Worm (Caenorhabditis elegans) whole organism, L2 larva: ENCODE data around the gene ttr-35.

Source experiments
- C34F6.9 ChIP-seq: fragments of 150-350 bp; optimal IDR thresholded peaks from 2 replicates; lab custom pipeline; 2014; ENCODE audit warnings: missing biosample characterization, missing genetic modification characterization
- R02D3.7 ChIP-seq: fragments of 150-350 bp; optimal IDR thresholded peaks from 2 replicates; lab custom pipeline; 2014; ENCODE audit warnings: missing biosample characterization, missing genetic modification characterization
- ZK546.5 ChIP-seq: sonication (generic microtip); optimal IDR thresholded peaks from 2 replicates; lab custom pipeline; 2017; ENCODE audit warnings: missing biosample characterization, missing genetic modification characterization
- alr-1 ChIP-seq: fragments of 150-350 bp; optimal IDR thresholded peaks from 2 replicates; lab custom pipeline; 2014; ENCODE audit warnings: missing biosample characterization, missing genetic modification characterization
- ama-1 ChIP-seq: fragments of 150-350 bp; optimal IDR thresholded peaks from 2 replicates; lab custom pipeline; 2018; ENCODE audit warnings: inconsistent platforms
- blmp-1 ChIP-seq: sonication (generic microtip); optimal IDR thresholded peaks from 2 replicates; lab custom pipeline; 2017; ENCODE audit warnings: missing genetic modification characterization, mild to moderate bottlenecking, missing compliant biosample characterization, antibody characterized with exemption, moderate library complexity; ENCODE audit not compliant: insufficient read depth
- ceh-82 ChIP-seq: fragments of 150-350 bp; optimal IDR thresholded peaks from 2 replicates; lab custom pipeline; 2014; ENCODE audit warnings: missing biosample characterization, missing genetic modification characterization
- crh-2 ChIP-seq: sonication (generic microtip); optimal IDR thresholded peaks from 2 replicates; lab custom pipeline; 2017; ENCODE audit warnings: missing biosample characterization, missing genetic modification characterization
- dmd-4 ChIP-seq: sonication (generic microtip); optimal IDR thresholded peaks from 2 replicates; lab custom pipeline; 2017; ENCODE audit warnings: missing biosample characterization, missing genetic modification characterization
- egl-27 ChIP-seq: sonication (generic microtip); optimal IDR thresholded peaks from 3 replicates; lab custom pipeline; 2017; ENCODE audit warnings: missing biosample characterization, missing genetic modification reagents, missing genetic modification characterization
- elt-1 ChIP-seq: fragments of 150-350 bp; optimal IDR thresholded peaks from 2 replicates; lab custom pipeline; 2014; ENCODE audit warnings: missing biosample characterization, missing genetic modification characterization
- elt-3 ChIP-seq: sonication (generic microtip); optimal IDR thresholded peaks from 2 replicates; lab custom pipeline; 2017; ENCODE audit warnings: missing biosample characterization, missing genetic modification characterization
- fos-1 ChIP-seq: fragments of 150-350 bp; optimal IDR thresholded peaks from 2 replicates; lab custom pipeline; 2014; ENCODE audit warnings: missing biosample characterization, missing genetic modification characterization
- gmeb-1 ChIP-seq: fragments of 150-350 bp; optimal IDR thresholded peaks from 2 replicates; lab custom pipeline; 2014; ENCODE audit warnings: missing biosample characterization, missing genetic modification characterization
- lin-11 ChIP-seq: fragments of 150-350 bp; sonication (generic microtip); optimal IDR thresholded peaks from 2 replicates; lab custom pipeline; 2014; ENCODE audit warnings: missing biosample characterization, missing genetic modification characterization, inconsistent platforms, mixed read lengths
- lin-13 ChIP-seq: fragments of 150-350 bp; optimal IDR thresholded peaks from 2 replicates; lab custom pipeline; 2014; ENCODE audit warnings: missing biosample characterization, missing genetic modification reagents, missing genetic modification characterization
- lin-39 ChIP-seq: fragments of 150-350 bp; optimal IDR thresholded peaks from 2 replicates; lab custom pipeline; 2014; ENCODE audit warnings: missing biosample characterization, missing genetic modification reagents, missing genetic modification characterization
- lsy-2 ChIP-seq, 2 experiments: fragments of 150-350 bp in 1 of 2; sonication (generic microtip) in 1 of 2; optimal IDR thresholded peaks; 2 replicates each; lab custom pipeline; 2014 to 2017; ENCODE audit warnings: missing biosample characterization in 2 of 2, missing genetic modification characterization in 2 of 2
- mbf-1 ChIP-seq: sonication (generic microtip); optimal IDR thresholded peaks from 2 replicates; lab custom pipeline; 2017; ENCODE audit warnings: missing biosample characterization, missing genetic modification characterization
- mdl-1 ChIP-seq, 2 experiments: fragments of 150-350 bp in 1 of 2; sonication (generic microtip) in 1 of 2; optimal IDR thresholded peaks; 2 replicates each; lab custom pipeline; 2017; ENCODE audit warnings: missing biosample characterization in 2 of 2, missing genetic modification characterization in 2 of 2
- nhr-12 ChIP-seq: fragments of 150-350 bp; optimal IDR thresholded peaks from 2 replicates; lab custom pipeline; 2014; ENCODE audit warnings: missing biosample characterization, missing genetic modification characterization
- nhr-129 ChIP-seq: fragments of 150-350 bp; optimal IDR thresholded peaks from 2 replicates; lab custom pipeline; 2014; ENCODE audit warnings: missing biosample characterization, missing genetic modification characterization
- nhr-21 ChIP-seq: fragments of 150-350 bp; optimal IDR thresholded peaks from 2 replicates; lab custom pipeline; 2014; ENCODE audit warnings: missing biosample characterization, missing genetic modification characterization
- nhr-23 ChIP-seq: fragments of 150-350 bp; optimal IDR thresholded peaks from 2 replicates; lab custom pipeline; 2014; ENCODE audit warnings: missing biosample characterization, missing genetic modification reagents, missing genetic modification characterization
- nhr-237 ChIP-seq: fragments of 150-350 bp; optimal IDR thresholded peaks from 2 replicates; lab custom pipeline; 2014; ENCODE audit warnings: missing biosample characterization, missing genetic modification characterization
- nhr-25 ChIP-seq: fragments of 150-350 bp; sonication (generic microtip); optimal IDR thresholded peaks from 3 replicates; lab custom pipeline; 2014; ENCODE audit warnings: missing biosample characterization, missing genetic modification characterization
- nhr-6 ChIP-seq: fragments of 150-350 bp; optimal IDR thresholded peaks from 2 replicates; lab custom pipeline; 2014; ENCODE audit warnings: missing biosample characterization, missing genetic modification characterization
- nhr-77 ChIP-seq: fragments of 150-350 bp; optimal IDR thresholded peaks from 2 replicates; lab custom pipeline; 2014; ENCODE audit warnings: missing biosample characterization, missing genetic modification characterization
- sem-4 ChIP-seq: fragments of 150-350 bp; optimal IDR thresholded peaks from 2 replicates; lab custom pipeline; 2014; ENCODE audit warnings: missing biosample characterization, missing genetic modification reagents, missing genetic modification characterization
- skn-1 ChIP-seq: sonication (generic microtip); optimal IDR thresholded peaks from 2 replicates; lab custom pipeline; 2017; ENCODE audit warnings: missing biosample characterization, missing genetic modification characterization
- sma-3 ChIP-seq: sonication (generic microtip); optimal IDR thresholded peaks from 2 replicates; lab custom pipeline; 2016; ENCODE audit warnings: missing genetic modification reagents, missing genetic modification characterization, missing compliant biosample characterization
- sma-9 ChIP-seq, 2 experiments: fragments of 150-350 bp in 1 of 2; sonication (generic microtip) in 1 of 2; optimal IDR thresholded peaks; 2 replicates each; lab custom pipeline; 2014 to 2016; ENCODE audit warnings: missing genetic modification characterization in 2 of 2, mild to moderate bottlenecking in 1 of 2, missing biosample characterization in 1 of 2, missing compliant biosample characterization in 1 of 2, missing genetic modification reagents in 1 of 2, moderate library complexity in 1 of 2
- snpc-4 ChIP-seq: fragments of 150-350 bp; optimal IDR thresholded peaks from 2 replicates; lab custom pipeline; 2014; ENCODE audit warnings: missing biosample characterization, missing genetic modification characterization
- unc-39 ChIP-seq: fragments of 150-350 bp; optimal IDR thresholded peaks from 2 replicates; lab custom pipeline; 2014; ENCODE audit warnings: missing biosample characterization, missing genetic modification characterization
- unc-55 ChIP-seq: fragments of 150-350 bp; sonication (generic microtip); optimal IDR thresholded peaks from 3 replicates; lab custom pipeline; 2014; ENCODE audit warnings: missing biosample characterization, missing genetic modification reagents, missing genetic modification characterization
- zag-1 ChIP-seq: fragments of 150-350 bp; optimal IDR thresholded peaks from 2 replicates; lab custom pipeline; 2014; ENCODE audit warnings: missing biosample characterization, missing genetic modification characterization
- ztf-11 ChIP-seq: sonication (generic microtip); optimal IDR thresholded peaks from 2 replicates; lab custom pipeline; 2017; ENCODE audit warnings: missing biosample characterization, missing genetic modification characterization
- ztf-4 ChIP-seq: fragments of 150-350 bp; optimal IDR thresholded peaks from 2 replicates; lab custom pipeline; 2014; ENCODE audit warnings: missing biosample characterization, missing genetic modification characterization

Gene ttr-35

DNA sequence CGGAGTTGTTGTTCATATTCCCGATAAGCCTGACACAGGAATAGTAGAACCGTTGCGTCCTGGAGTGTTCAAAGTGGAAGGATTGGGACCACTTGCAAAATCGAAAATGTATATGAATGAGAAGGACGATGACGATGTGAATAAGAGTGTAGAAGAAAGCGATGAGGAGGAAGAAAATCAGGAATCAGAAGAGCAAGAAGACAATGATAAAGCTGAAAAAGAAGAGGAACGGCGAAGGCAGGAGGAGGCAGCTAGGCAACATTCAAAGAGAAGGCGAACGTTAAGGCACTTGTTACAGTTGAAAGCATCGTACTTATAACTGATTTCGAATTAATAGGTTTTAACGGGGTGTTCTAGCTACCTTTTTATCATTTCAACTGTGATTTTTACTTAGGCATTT, 31.6 kb downstream of the ttr-35 start:
- no peak for TF ChIP-seq skn-1 (tag; lab: Kevin White, UChicago)
- TF ChIP-seq nhr-12 (tag; lab: Kevin White, UChicago), result no peak
- no peak for TF ChIP-seq ceh-82 (tag; lab: Kevin White, UChicago)
- TF ChIP-seq nhr-23 (tag; lab: Kevin White, UChicago), result no peak
- no peak for TF ChIP-seq nhr-129 (tag; lab: Kevin White, UChicago)
- TF ChIP-seq gmeb-1 (tag; lab: Kevin White, UChicago), result no peak
- TF ChIP-seq unc-55 (GFP tag; lab: Kevin White, UChicago), result no peak
- no peak for TF ChIP-seq nhr-21 (tag; lab: Kevin White, UChicago)
- no peak for TF ChIP-seq blmp-1 (tag; lab: Kevin White, UChicago)
- TF ChIP-seq, all 48 proteins: peak for 0

DNA sequence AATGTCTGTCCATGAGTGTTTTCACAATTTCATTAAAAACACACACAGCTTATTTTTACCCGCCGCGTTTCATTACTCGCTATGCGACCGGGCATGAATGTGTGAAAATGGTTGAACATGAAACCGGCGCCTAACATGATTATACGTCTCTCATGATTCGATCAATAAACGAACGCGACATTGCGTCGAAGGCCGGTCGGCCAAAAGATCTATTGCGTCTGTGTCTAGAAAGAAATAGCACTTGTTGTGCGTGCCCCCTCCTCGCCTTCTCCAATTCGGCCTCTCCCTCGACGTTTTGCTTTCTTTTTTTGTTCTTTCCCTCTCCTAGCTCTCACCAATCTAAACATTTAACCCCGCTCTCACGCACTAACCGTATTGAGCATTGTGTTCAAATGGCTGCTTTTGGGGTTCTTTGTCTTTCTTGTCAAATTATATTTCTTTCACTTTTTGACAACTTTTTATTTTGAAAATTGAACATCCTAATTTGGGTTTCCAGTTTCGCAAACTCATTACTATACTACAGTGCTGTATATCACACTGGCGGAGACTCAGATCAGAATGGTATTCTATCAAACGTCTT, 39.1 kb downstream of the ttr-35 start:
- peak; percentile 4 for TF ChIP-seq blmp-1 (tag; lab: Kevin White, UChicago)
- TF ChIP-seq unc-39 (tag; lab: Kevin White, UChicago), result no peak
- TF ChIP-seq nhr-129 (tag; lab: Kevin White, UChicago), result peak; percentile 43
- peak; percentile 30 for TF ChIP-seq C34F6.9

DNA sequence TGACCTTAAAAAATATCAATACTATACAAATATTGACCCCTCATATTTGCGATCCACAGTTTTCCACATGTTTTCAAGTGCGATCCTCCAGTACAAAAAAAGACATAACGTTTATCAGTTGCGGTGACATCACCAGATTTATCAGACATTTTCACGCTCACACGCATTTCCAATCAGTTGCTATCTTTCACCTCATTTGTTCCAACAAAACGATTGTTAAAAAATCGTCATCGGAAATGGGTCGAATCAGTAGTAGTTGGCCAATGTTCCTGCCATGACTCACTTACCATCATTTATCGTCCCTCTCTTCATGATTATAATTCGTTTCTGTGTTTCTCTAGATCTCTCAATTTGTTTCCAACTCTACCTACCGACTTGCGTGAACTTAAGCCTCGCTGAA, 39.6 kb downstream of the ttr-35 start:
- TF ChIP-seq sem-4 (tag; lab: Kevin White, UChicago) (no peak), nhr-129 (tag; lab: Kevin White, UChicago) (peak; percentile 3), ama-1 (lab: Kevin White, UChicago) (no peak), sma-3 (peak; percentile 39), sma-9 (GFP tag; optimal IDR thresholded peaks at IDR 0.05; lab: Kevin White, UChicago) (peak; percentile 57), sma-9 (tag; optimal IDR thresholded peaks at IDR 0.05; lab: Kevin White, UChicago) (no peak), unc-39 (tag; lab: Kevin White, UChicago) (no peak), crh-2 (tag; lab: Kevin White, UChicago) (peak; percentile 41), fos-1 (tag; lab: Kevin White, UChicago) (peak; percentile 81), nhr-237 (tag; lab: Kevin White, UChicago) (no peak), lsy-2 (tag; optimal IDR thresholded peaks at IDR 0.05; lab: Kevin White, UChicago) (no peak), lin-39 (tag; lab: Kevin White, UChicago) (no peak)

DNA sequence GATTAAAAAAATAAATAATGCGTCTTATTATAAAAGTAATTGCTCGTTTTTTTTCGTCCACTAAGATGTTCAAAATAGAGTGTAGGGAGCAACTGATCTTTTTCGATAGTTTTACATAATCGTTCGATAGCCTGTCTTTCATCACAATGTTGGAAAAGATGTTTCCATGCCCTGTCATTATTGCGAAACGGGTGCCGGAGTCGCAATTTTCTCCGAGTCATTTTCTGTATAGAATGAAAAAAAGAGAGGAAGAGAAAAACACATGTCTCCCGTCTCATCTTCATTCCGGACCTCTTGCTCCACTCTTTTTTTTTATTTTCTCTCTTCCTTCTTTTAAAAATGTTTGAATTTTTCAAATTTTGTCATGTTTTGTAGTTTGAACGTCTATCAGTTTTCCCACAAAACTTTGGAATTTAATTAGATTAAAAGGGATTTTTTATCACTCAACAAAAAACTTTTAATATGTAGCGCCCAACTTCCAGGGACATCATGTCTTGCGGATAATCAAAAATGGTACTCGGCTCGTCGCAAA, 40.8 kb downstream of the ttr-35 start, which contains the start of gene svh-2:
Gene svh-2, plus strand, starts transcription at position 482 of the 532 bp plus-strand sequence.
- no peak for TF ChIP-seq gmeb-1 (tag; lab: Kevin White, UChicago)
- TF ChIP-seq unc-55 (GFP tag; lab: Kevin White, UChicago), result peak; percentile 11
- no peak for TF ChIP-seq R02D3.7 (tag; lab: Kevin White, UChicago)
- TF ChIP-seq elt-1 (tag; lab: Kevin White, UChicago), result no peak
- TF ChIP-seq nhr-25 (tag; lab: Kevin White, UChicago), result no peak
- TF ChIP-seq C34F6.9, result peak; percentile 22
- TF ChIP-seq nhr-129 (tag; lab: Kevin White, UChicago), result peak; percentile 5

DNA sequence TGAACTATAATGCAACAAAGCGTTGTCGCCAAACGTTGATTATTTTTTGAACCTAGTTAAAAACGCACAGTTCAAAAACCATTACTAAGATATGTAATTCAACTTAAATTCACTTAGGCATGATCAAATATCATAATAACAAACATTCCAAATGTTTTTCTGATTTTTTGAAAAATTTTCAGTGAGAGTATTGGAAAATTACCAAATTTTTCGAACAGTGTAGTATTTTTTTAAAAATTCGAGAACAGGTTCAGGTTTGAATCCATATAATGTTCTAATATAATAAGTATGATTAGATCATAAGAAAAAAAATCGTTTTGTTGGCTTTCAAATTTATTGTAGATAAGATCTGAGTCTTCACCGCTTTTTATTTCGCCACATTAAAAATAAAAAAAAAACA, 41.5 kb downstream of the ttr-35 start:
- TF ChIP-seq nhr-77 (tag; lab: Kevin White, UChicago) (no peak), nhr-21 (tag; lab: Kevin White, UChicago) (no peak), fos-1 (tag; lab: Kevin White, UChicago) (no peak), ama-1 (lab: Kevin White, UChicago) (no peak), lin-13 (GFP tag; lab: Kevin White, UChicago) (no peak), C34F6.9 (no peak), elt-1 (tag; lab: Kevin White, UChicago) (no peak), skn-1 (tag; lab: Kevin White, UChicago) (no peak), nhr-6 (no peak), crh-2 (tag; lab: Kevin White, UChicago) (no peak), egl-27 (tag; lab: Kevin White, UChicago) (no peak), sma-9 (GFP tag; optimal IDR thresholded peaks at IDR 0.05; lab: Kevin White, UChicago) (no peak), sma-9 (tag; optimal IDR thresholded peaks at IDR 0.05; lab: Kevin White, UChicago) (no peak)

DNA sequence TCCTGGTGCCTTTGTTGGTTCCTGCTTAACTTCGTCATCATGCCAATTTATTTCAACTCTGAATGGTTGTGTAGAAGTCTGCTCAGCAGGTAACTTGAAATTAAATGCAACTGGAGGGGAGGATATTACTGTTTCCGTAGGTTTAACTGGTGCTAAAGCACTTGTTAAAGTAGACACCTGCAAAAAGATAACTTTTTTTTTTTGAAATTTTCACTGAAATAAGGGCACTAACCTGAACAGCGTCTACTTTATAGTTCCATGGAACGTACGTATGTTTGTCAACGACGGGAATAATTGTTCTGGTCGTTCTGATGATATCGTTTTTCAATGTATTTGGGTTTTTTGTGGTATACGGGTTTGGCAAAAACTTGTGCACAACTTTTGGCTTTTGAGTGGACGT, 48.4 kb downstream of the ttr-35 start:
- TF ChIP-seq fos-1 (tag; lab: Kevin White, UChicago) (no peak), lin-11 (tag; lab: Kevin White, UChicago) (no peak), ZK546.5 (tag; lab: Kevin White, UChicago) (no peak), ceh-82 (tag; lab: Kevin White, UChicago) (no peak), mdl-1 (tag; optimal IDR thresholded peaks at IDR 0.05; lab: Kevin White, UChicago) (no peak), mbf-1 (tag; lab: Kevin White, UChicago) (no peak), ztf-4 (tag; lab: Kevin White, UChicago) (no peak), sma-3 (no peak), nhr-23 (tag; lab: Kevin White, UChicago) (no peak), lsy-2 (tag; optimal IDR thresholded peaks at IDR 0.05; lab: Kevin White, UChicago) (no peak), nhr-25 (tag; lab: Kevin White, UChicago) (no peak), zag-1 (tag; lab: Kevin White, UChicago) (no peak), ztf-11 (tag; lab: Kevin White, UChicago) (no peak), alr-1 (no peak), ama-1 (lab: Kevin White, UChicago) (no peak), dmd-4 (tag; lab: Kevin White, UChicago) (no peak), snpc-4 (tag; lab: Kevin White, UChicago) (no peak), elt-3 (tag; lab: Kevin White, UChicago) (no peak)
- TF ChIP-seq, all 48 proteins: peak for 0
